Fruit fly (Drosophila melanogaster): Measurements from ENCODE around the gene CG14323.

- TF ChIP-seq fru (GFP tag; optimal IDR thresholded peaks at IDR 0.05): no peak
- TF ChIP-seq h (GFP tag; optimal IDR thresholded peaks at IDR 0.05): no peak
- no peak for TF ChIP-seq pan (optimal IDR thresholded peaks at IDR 0.05)
- no peak for TF ChIP-seq N (GFP tag; optimal IDR thresholded peaks at IDR 0.05)
- TF ChIP-seq sv (GFP tag; optimal IDR thresholded peaks at IDR 0.05): no peak
- no peak for TF ChIP-seq GATAd (GFP tag; optimal IDR thresholded peaks at IDR 0.05)
- TF ChIP-seq lola (GFP tag; optimal IDR thresholded peaks at IDR 0.05): no peak
- TF ChIP-seq OdsH (GFP tag; optimal IDR thresholded peaks at IDR 0.05): no peak
- no peak for TF ChIP-seq br (GFP tag; optimal IDR thresholded peaks at IDR 0.05)
- no peak for TF ChIP-seq Dfd (GFP tag; optimal IDR thresholded peaks at IDR 0.05)
- no peak for TF ChIP-seq usp (GFP tag; optimal IDR thresholded peaks at IDR 0.05)
- no peak for TF ChIP-seq jim (GFP tag; optimal IDR thresholded peaks at IDR 0.05)
Measured at dm6 chr3R:17611836-17612235, 10.1 kb downstream of the CG14323 start.

Data from whole organism, wandering third instar larva.